Fruit fly (Drosophila melanogaster) whole organism, pupa: Measurements from ENCODE around the gene CG33489.

Experiments used
- CG10348 ChIP-seq: fragments of 200-800 bp; sonication (Bioruptor generic); IDR thresholded peaks from 2 replicates; pipeline ENCODE4 v1.3.6; 2022; ENCODE audit warnings: missing biosample characterization, missing genetic modification characterization
- CG12605 ChIP-seq: fragments of 200-800 bp; sonication (Bioruptor generic); IDR thresholded peaks from 2 replicates; pipeline ENCODE4 v1.3.6; 2022; ENCODE audit warnings: missing biosample characterization, missing genetic modification characterization
- CG13204 ChIP-seq: fragments of 200-800 bp; sonication (Bioruptor generic); optimal IDR thresholded peaks from 2 replicates; lab custom pipeline; 2018; ENCODE audit warnings: missing biosample characterization, mild to moderate bottlenecking, missing genetic modification characterization, moderate library complexity
- CG14655 ChIP-seq: fragments of 200-800 bp; sonication (Bioruptor generic); optimal IDR thresholded peaks from 3 replicates; lab custom pipeline; 2017; ENCODE audit warnings: mild to moderate bottlenecking, missing biosample characterization, missing genetic modification reagents, missing genetic modification characterization
- CG15710 ChIP-seq: fragments of 200-800 bp; sonication (Bioruptor generic); optimal IDR thresholded peaks from 2 replicates; lab custom pipeline; 2018; ENCODE audit warnings: missing biosample characterization, mild to moderate bottlenecking, missing genetic modification characterization, moderate library complexity
- CG17806 ChIP-seq: fragments of 200-800 bp; sonication (Bioruptor generic); optimal IDR thresholded peaks from 2 replicates; lab custom pipeline; 2018; ENCODE audit warnings: missing biosample characterization, mild to moderate bottlenecking, missing genetic modification characterization, moderate library complexity
- CG32121 ChIP-seq: fragments of 200-800 bp; sonication (Bioruptor generic); IDR thresholded peaks from 2 replicates; pipeline ENCODE4 v1.3.6; 2022; ENCODE audit warnings: missing biosample characterization, missing genetic modification characterization
- CG34367 ChIP-seq: fragments of 200-800 bp; sonication (Bioruptor generic); optimal IDR thresholded peaks from 2 replicates; lab custom pipeline; 2018; ENCODE audit warnings: missing biosample characterization, mild to moderate bottlenecking, missing genetic modification characterization
- CG4496 ChIP-seq: fragments of 200-800 bp; sonication (Bioruptor generic); IDR thresholded peaks from 3 replicates; pipeline ENCODE4 v1.3.6; 2022; ENCODE audit warnings: missing biosample characterization, missing genetic modification characterization
- CG8159 ChIP-seq: fragments of 200-800 bp; sonication (Bioruptor generic); optimal IDR thresholded peaks from 3 replicates; lab custom pipeline; 2018; ENCODE audit warnings: missing biosample characterization, mild to moderate bottlenecking, missing genetic modification characterization, moderate library complexity
- CG8301 ChIP-seq: fragments of 200-800 bp; sonication (Bioruptor generic); optimal IDR thresholded peaks from 2 replicates; lab custom pipeline; 2018; ENCODE audit warnings: missing biosample characterization, mild to moderate bottlenecking, missing genetic modification characterization
- CG9948 ChIP-seq: fragments of 200-800 bp; sonication (Bioruptor generic); optimal IDR thresholded peaks from 2 replicates; lab custom pipeline; 2018; ENCODE audit warnings: missing biosample characterization, mild to moderate bottlenecking, missing genetic modification characterization, moderate library complexity
- D1 ChIP-seq: fragments of 200-800 bp; sonication (Bioruptor generic); optimal IDR thresholded peaks from 2 replicates; lab custom pipeline; 2018; ENCODE audit warnings: missing biosample characterization, mild to moderate bottlenecking, missing genetic modification characterization, moderate library complexity
- EcR ChIP-seq: fragments of 200-800 bp; sonication (Bioruptor generic); optimal IDR thresholded peaks from 3 replicates; lab custom pipeline; 2019; ENCODE audit warnings: missing biosample characterization, missing genetic modification characterization, mild to moderate bottlenecking, moderate library complexity, missing genetic modification reagents
- Ets98B ChIP-seq: fragments of 200-800 bp; sonication (Bioruptor generic); IDR thresholded peaks from 2 replicates; pipeline ENCODE4 v1.3.6; 2022; ENCODE audit warnings: missing biosample characterization, missing genetic modification characterization
- Pif1A ChIP-seq: fragments of 200-800 bp; sonication (Bioruptor generic); optimal IDR thresholded peaks from 3 replicates; lab custom pipeline; 2016; ENCODE audit warnings: missing biosample characterization, missing genetic modification characterization
- Pif1B ChIP-seq: fragments of 200-800 bp; sonication (Bioruptor generic); optimal IDR thresholded peaks from 3 replicates; lab custom pipeline; 2016; ENCODE audit warnings: missing biosample characterization, missing genetic modification characterization
- Snoo ChIP-seq: fragments of 200-800 bp; sonication (Bioruptor generic); optimal IDR thresholded peaks from 3 replicates; lab custom pipeline; 2017; ENCODE audit warnings: missing biosample characterization, mild to moderate bottlenecking, missing genetic modification characterization, inconsistent platforms
- fd96Ca ChIP-seq: fragments of 200-800 bp; sonication (Bioruptor generic); IDR thresholded peaks from 3 replicates; pipeline ENCODE4 v1.3.6; 2022; ENCODE audit warnings: missing biosample characterization, missing genetic modification characterization
- gl ChIP-seq: fragments of 200-800 bp; sonication (Bioruptor generic); optimal IDR thresholded peaks from 2 replicates; lab custom pipeline; 2018; ENCODE audit warnings: missing biosample characterization, mild to moderate bottlenecking, missing genetic modification characterization
- rn ChIP-seq: fragments of 200-800 bp; sonication (Bioruptor generic); IDR thresholded peaks from 2 replicates; pipeline ENCODE4 v1.3.6; 2022; ENCODE audit warnings: missing biosample characterization, missing genetic modification characterization

CG33489 gene

dm6 chr3L:11599965-11600420 is 23.1 kb upstream of the CG33489 start, which contains the start of the genes CG14137 and CG46394:
CG14137 (minus strand) TSS chr3L:11600065.
CG46394 (plus strand) TSS chr3L:11600370.
- no peak for TF ChIP-seq CG9948 (tag; lab: Kevin White, UChicago)
- no peak for TF ChIP-seq CG13204 (GFP tag; lab: Kevin White, UChicago)
- TF ChIP-seq CG10348 (GFP tag; lab: Robert Waterston, UW) = no peak
- TF ChIP-seq CG15710 (tag; lab: Kevin White, UChicago) = no peak
- TF ChIP-seq Snoo (tag; lab: Kevin White, UChicago) = no peak
- no peak for TF ChIP-seq Pif1A

- TF ChIP-seq CG4496 (0 out of 3 replicates have a peak, but pooled peaks have one; percentile 22), CG17806 (tag; lab: Kevin White, UChicago) (peak; percentile 34), CG15710 (tag; lab: Kevin White, UChicago) (peak; percentile 61), EcR (GFP tag; lab: Kevin White, UChicago) (peak; percentile 52), CG10348 (GFP tag; lab: Robert Waterston, UW) (no peak), rn (GFP tag; lab: Robert Waterston, UW) (no peak), CG8159 (tag; lab: Kevin White, UChicago) (peak; percentile 52), gl (tag; lab: Kevin White, UChicago) (no peak), CG34367 (tag; lab: Kevin White, UChicago) (peak; percentile 18), CG32121 (GFP tag; lab: Robert Waterston, UW) (no peak), CG14655 (GFP tag; lab: Kevin White, UChicago) (peak; percentile 18), Pif1B (GFP tag; lab: Kevin White, UChicago) (peak; percentile 2), CG9948 (tag; lab: Kevin White, UChicago) (peak; percentile 38), CG8301 (tag; lab: Kevin White, UChicago) (no peak), fd96Ca (GFP tag; lab: Robert Waterston, UW) (no peak), CG13204 (GFP tag; lab: Kevin White, UChicago) (peak; percentile 29), Ets98B (no peak), CG12605 (GFP tag; lab: Robert Waterston, UW) (no peak), Pif1A (no peak), Snoo (tag; lab: Kevin White, UChicago) (peak; percentile 22), D1 (tag; lab: Kevin White, UChicago) (no peak)
These were observed 22.4 kb upstream of the CG33489 start for dm6 chr3L:11599255-11599654.

dm6 chr3L:11596585-11597252 is 19.9 kb upstream of the CG33489 start, which contains the start of gene CG7368:
CG7368 (plus strand) TSS chr3L:11597202.
- peak; percentile 14 for TF ChIP-seq CG13204 (GFP tag; lab: Kevin White, UChicago)
- TF ChIP-seq CG34367 (tag; lab: Kevin White, UChicago) = no peak

dm6 chr3L:11593778-11594177 is 16.9 kb upstream of the CG33489 start:
- TF ChIP-seq CG17806 (tag; lab: Kevin White, UChicago) (peak; percentile 35), rn (GFP tag; lab: Robert Waterston, UW) (no peak), CG13204 (GFP tag; lab: Kevin White, UChicago) (no peak), CG32121 (GFP tag; lab: Robert Waterston, UW) (peak; percentile 61), fd96Ca (GFP tag; lab: Robert Waterston, UW) (no peak), EcR (GFP tag; lab: Kevin White, UChicago) (no peak), CG8159 (tag; lab: Kevin White, UChicago) (peak; percentile 86), CG4496 (peak; percentile 55), CG34367 (tag; lab: Kevin White, UChicago) (peak; percentile 23), Pif1B (GFP tag; lab: Kevin White, UChicago) (peak; percentile 3), CG15710 (tag; lab: Kevin White, UChicago) (peak; percentile 46), Pif1A (no peak), Snoo (tag; lab: Kevin White, UChicago) (no peak), CG12605 (GFP tag; lab: Robert Waterston, UW) (no peak), CG9948 (tag; lab: Kevin White, UChicago) (peak; percentile 40), CG8301 (tag; lab: Kevin White, UChicago) (peak; percentile 27), gl (tag; lab: Kevin White, UChicago) (no peak), D1 (tag; lab: Kevin White, UChicago) (no peak), CG10348 (GFP tag; lab: Robert Waterston, UW) (no peak), Ets98B (peak; percentile 28; the same call in 1 of the 2 replicates), CG14655 (GFP tag; lab: Kevin White, UChicago) (peak; percentile 35)

- TF ChIP-seq CG13204 (GFP tag; lab: Kevin White, UChicago) (peak; percentile 52), CG15710 (tag; lab: Kevin White, UChicago) (no peak)
These were observed 15.0 kb upstream of the CG33489 start for dm6 chr3L:11591803-11592202.

- TF ChIP-seq CG34367 (tag; lab: Kevin White, UChicago) (no peak), Ets98B (no peak), fd96Ca (GFP tag; lab: Robert Waterston, UW) (no peak), Pif1A (no peak), D1 (tag; lab: Kevin White, UChicago) (no peak), gl (tag; lab: Kevin White, UChicago) (no peak), CG4496 (no peak), CG8301 (tag; lab: Kevin White, UChicago) (no peak), CG8159 (tag; lab: Kevin White, UChicago) (no peak), CG32121 (GFP tag; lab: Robert Waterston, UW) (no peak), rn (GFP tag; lab: Robert Waterston, UW) (no peak), Pif1B (GFP tag; lab: Kevin White, UChicago) (no peak), EcR (GFP tag; lab: Kevin White, UChicago) (no peak), CG17806 (tag; lab: Kevin White, UChicago) (no peak), Snoo (tag; lab: Kevin White, UChicago) (no peak), CG14655 (GFP tag; lab: Kevin White, UChicago) (no peak), CG10348 (GFP tag; lab: Robert Waterston, UW) (no peak), CG9948 (tag; lab: Kevin White, UChicago) (no peak), CG13204 (GFP tag; lab: Kevin White, UChicago) (no peak)
These were observed 14.3 kb upstream of the CG33489 start, which contains the start of gene CG33268 for dm6 chr3L:11591131-11591530. CG33268 (minus strand) TSS chr3L:11591231.
